Worm (Caenorhabditis elegans) whole organism, L1 larva: ENCODE data around the gene miro-1.
A peak's percentile ranks its signal among the peaks of the same experiment; 100 is the strongest.

Experiments
- C04F5.9 ChIP-seq: sonication (generic microtip); optimal IDR thresholded peaks from 2 replicates; lab custom pipeline; 2016; ENCODE audit warnings: missing genetic modification characterization, missing compliant biosample characterization
- C16A3.4 ChIP-seq: fragments of 150-350 bp; optimal IDR thresholded peaks from 2 replicates; lab custom pipeline; 2014; ENCODE audit warnings: missing biosample characterization, missing genetic modification characterization
- C34B4.2 ChIP-seq: sonication (generic microtip); optimal IDR thresholded peaks from 2 replicates; lab custom pipeline; 2017; ENCODE audit warnings: mild to moderate bottlenecking, missing genetic modification characterization, missing compliant biosample characterization
- Y116A8C.19 ChIP-seq: sonication (generic microtip); optimal IDR thresholded peaks from 2 replicates; lab custom pipeline; 2016; ENCODE audit warnings: missing compliant biosample characterization, missing genetic modification characterization, borderline replicate concordance
- aha-1 ChIP-seq: fragments of 150-350 bp; optimal IDR thresholded peaks from 2 replicates; lab custom pipeline; 2014; ENCODE audit warnings: missing biosample characterization, missing genetic modification characterization
- aly-2 ChIP-seq: fragments of 150-350 bp; optimal IDR thresholded peaks from 2 replicates; lab custom pipeline; 2014; ENCODE audit warnings: missing biosample characterization, missing genetic modification characterization
- ama-1 ChIP-seq: fragments of 150-350 bp; optimal IDR thresholded peaks from 2 replicates; lab custom pipeline; 2014
- blmp-1 ChIP-seq: fragments of 150-350 bp; optimal IDR thresholded peaks from 2 replicates; lab custom pipeline; 2014; ENCODE audit warnings: missing biosample characterization, missing genetic modification characterization
- ceh-8 ChIP-seq: fragments of 200-800 bp; sonication (Bioruptor generic); optimal IDR thresholded peaks from 2 replicates; lab custom pipeline; 2018; ENCODE audit warnings: mild to moderate bottlenecking, missing genetic modification characterization, moderate library complexity, missing compliant biosample characterization
- ceh-82 ChIP-seq, 3 experiments: fragments of 150-350 bp in 1 of 3; sonication (generic microtip) in 2 of 3; optimal IDR thresholded peaks; 2 replicates each; lab custom pipeline; 2014 to 2017; ENCODE audit warnings: missing biosample characterization in 3 of 3, missing genetic modification characterization in 3 of 3
- ceh-90 ChIP-seq: sonication (generic microtip); optimal IDR thresholded peaks from 2 replicates; lab custom pipeline; 2016; ENCODE audit warnings: missing genetic modification characterization, missing compliant biosample characterization
- efl-1 ChIP-seq, 4 experiments: fragments of 150-350 bp; optimal IDR thresholded peaks in 3 of 4; peaks in 1 of 4; 1 replicate in 1 of 4; 2 replicates in 3 of 4; lab custom pipeline; 2014; ENCODE audit warnings: missing biosample characterization in 2 of 4, missing genetic modification characterization in 2 of 4, missing genetic modification reagents in 2 of 4
- egl-13 ChIP-seq: sonication (generic microtip); optimal IDR thresholded peaks from 2 replicates; lab custom pipeline; 2016; ENCODE audit warnings: missing genotype, missing genetic modification reagents, missing genetic modification characterization, missing compliant biosample characterization
- ets-5 ChIP-seq: fragments of 200-800 bp; sonication (Bioruptor generic); IDR thresholded peaks from 2 replicates; pipeline ENCODE4 v1.3.6; 2022; ENCODE audit warnings: missing genetic modification characterization, missing compliant biosample characterization
- fkh-8 ChIP-seq: sonication (generic microtip); optimal IDR thresholded peaks from 2 replicates; lab custom pipeline; 2016; ENCODE audit warnings: mild to moderate bottlenecking, missing genetic modification characterization, missing compliant biosample characterization
- fos-1 ChIP-seq: fragments of 150-350 bp; optimal IDR thresholded peaks from 2 replicates; lab custom pipeline; 2014; ENCODE audit warnings: missing biosample characterization, missing genetic modification characterization
- grh-1 ChIP-seq: fragments of 200-800 bp; sonication (Bioruptor generic); IDR thresholded peaks from 2 replicates; pipeline ENCODE4 v1.3.6; 2022; ENCODE audit warnings: missing genetic modification reagents, missing genetic modification characterization, missing compliant biosample characterization
- hlh-17 ChIP-seq: fragments of 200-800 bp; sonication (Bioruptor generic); optimal IDR thresholded peaks from 2 replicates; lab custom pipeline; 2018; ENCODE audit warnings: missing genetic modification characterization, mild to moderate bottlenecking, missing compliant biosample characterization, moderate library complexity, borderline replicate concordance
- isw-1 ChIP-seq: fragments of 200-800 bp; sonication (Bioruptor generic); IDR thresholded peaks from 2 replicates; pipeline ENCODE4 v1.3.6; 2022; ENCODE audit warnings: missing genetic modification characterization, missing compliant biosample characterization
- lin-13 ChIP-seq: fragments of 150-350 bp; optimal IDR thresholded peaks from 2 replicates; lab custom pipeline; 2014; ENCODE audit warnings: missing biosample characterization, missing genetic modification reagents, missing genetic modification characterization
- lin-39 ChIP-seq: fragments of 150-350 bp; optimal IDR thresholded peaks from 2 replicates; lab custom pipeline; 2014; ENCODE audit warnings: missing biosample characterization, missing genetic modification reagents, missing genetic modification characterization
- mab-9 ChIP-seq: fragments of 200-800 bp; sonication (Bioruptor generic); IDR thresholded peaks from 2 replicates; pipeline ENCODE4 v1.3.6; 2022; ENCODE audit warnings: missing genetic modification reagents, missing genetic modification characterization, missing compliant biosample characterization
- mep-1 ChIP-seq: fragments of 150-350 bp; optimal IDR thresholded peaks from 2 replicates; lab custom pipeline; 2014; ENCODE audit warnings: missing biosample characterization, missing genetic modification characterization
- nhr-11 ChIP-seq: fragments of 150-350 bp; optimal IDR thresholded peaks from 2 replicates; lab custom pipeline; 2014; ENCODE audit warnings: missing biosample characterization, missing genetic modification characterization
- nhr-19 ChIP-seq: fragments of 200-800 bp; sonication (Bioruptor generic); conservative IDR thresholded peaks from 2 replicates; pipeline ENCODE4 v1.3.6; 2022; ENCODE audit warnings: missing genetic modification characterization, missing compliant biosample characterization
- nhr-20 ChIP-seq: sonication (generic microtip); optimal IDR thresholded peaks from 2 replicates; lab custom pipeline; 2016; ENCODE audit warnings: mild to moderate bottlenecking, missing genetic modification characterization, missing compliant biosample characterization
- nhr-237 ChIP-seq: fragments of 150-350 bp; optimal IDR thresholded peaks from 2 replicates; lab custom pipeline; 2014; ENCODE audit warnings: missing biosample characterization, missing genetic modification characterization
- nhr-28 ChIP-seq: fragments of 150-350 bp; optimal IDR thresholded peaks from 2 replicates; lab custom pipeline; 2014; ENCODE audit warnings: missing biosample characterization, missing genetic modification characterization
- nhr-47 ChIP-seq: sonication (generic microtip); optimal IDR thresholded peaks from 2 replicates; lab custom pipeline; 2016; ENCODE audit warnings: mild to moderate bottlenecking, missing genetic modification characterization, moderate library complexity, missing compliant biosample characterization
- nhr-77 ChIP-seq: fragments of 150-350 bp; optimal IDR thresholded peaks from 2 replicates; lab custom pipeline; 2014; ENCODE audit warnings: missing biosample characterization, missing genetic modification characterization
- nhr-85 ChIP-seq: sonication (generic microtip); peaks from one replicate; lab custom pipeline; 2016; ENCODE audit warnings: missing genetic modification characterization, inconsistent platforms, missing compliant biosample characterization
- pag-3 ChIP-seq: sonication (generic microtip); optimal IDR thresholded peaks from 2 replicates; lab custom pipeline; 2017; ENCODE audit warnings: missing genetic modification characterization, mild to moderate bottlenecking, missing compliant biosample characterization, antibody characterized with exemption, borderline replicate concordance; ENCODE audit not compliant: insufficient read depth
- pax-3 ChIP-seq: fragments of 200-800 bp; sonication (Bioruptor generic); optimal IDR thresholded peaks from 2 replicates; lab custom pipeline; 2018; ENCODE audit warnings: mild to moderate bottlenecking, missing genetic modification characterization, moderate library complexity, missing compliant biosample characterization
- pqm-1 ChIP-seq: sonication (generic microtip); optimal IDR thresholded peaks from 3 replicates; lab custom pipeline; 2017; ENCODE audit warnings: missing biosample characterization, missing genetic modification characterization
- rnt-1 ChIP-seq: sonication (generic microtip); optimal IDR thresholded peaks from 2 replicates; lab custom pipeline; 2016; ENCODE audit warnings: mild to moderate bottlenecking, missing genetic modification characterization, moderate library complexity, missing compliant biosample characterization
- skn-1 ChIP-seq: fragments of 150-350 bp; optimal IDR thresholded peaks from 2 replicates; lab custom pipeline; 2014; ENCODE audit warnings: missing biosample characterization, missing genetic modification characterization
- snu-23 ChIP-seq: sonication (generic microtip); optimal IDR thresholded peaks from 2 replicates; lab custom pipeline; 2016; ENCODE audit warnings: missing genetic modification characterization, missing compliant biosample characterization
- sox-4 ChIP-seq: sonication (generic microtip); optimal IDR thresholded peaks from 2 replicates; lab custom pipeline; 2016; ENCODE audit warnings: missing genetic modification characterization, missing compliant biosample characterization
- sptf-1 ChIP-seq: fragments of 150-350 bp; optimal IDR thresholded peaks from 2 replicates; lab custom pipeline; 2014; ENCODE audit warnings: missing biosample characterization, missing genetic modification characterization
- sup-37 ChIP-seq: fragments of 200-800 bp; sonication (Bioruptor generic); optimal IDR thresholded peaks from 2 replicates; lab custom pipeline; 2018; ENCODE audit warnings: mild to moderate bottlenecking, missing genetic modification characterization, missing compliant biosample characterization
- swsn-7 ChIP-seq: sonication (generic microtip); optimal IDR thresholded peaks from 2 replicates; lab custom pipeline; 2016; ENCODE audit warnings: missing genetic modification characterization, missing compliant biosample characterization
- tlp-1 ChIP-seq: fragments of 150-350 bp; optimal IDR thresholded peaks from 2 replicates; lab custom pipeline; 2014; ENCODE audit warnings: missing biosample characterization, missing genetic modification characterization
- unc-30 ChIP-seq: sonication (generic microtip); optimal IDR thresholded peaks from 2 replicates; lab custom pipeline; 2017; ENCODE audit warnings: missing biosample characterization, missing genetic modification characterization
- unc-62 ChIP-seq: fragments of 150-350 bp; optimal IDR thresholded peaks from 2 replicates; lab custom pipeline; 2014; ENCODE audit warnings: missing biosample characterization, missing genetic modification reagents, missing genetic modification characterization
- unc-86 ChIP-seq: sonication (generic microtip); optimal IDR thresholded peaks from 2 replicates; lab custom pipeline; 2016; ENCODE audit warnings: missing genetic modification characterization, missing compliant biosample characterization
- vab-15 ChIP-seq: sonication (generic microtip); optimal IDR thresholded peaks from 2 replicates; lab custom pipeline; 2017; ENCODE audit warnings: missing genotype, mild to moderate bottlenecking, missing genetic modification characterization, missing compliant biosample characterization
- ztf-4 ChIP-seq: fragments of 150-350 bp; optimal IDR thresholded peaks from 2 replicates; lab custom pipeline; 2014; ENCODE audit warnings: missing biosample characterization, missing genetic modification characterization

Gene miro-1

DNA sequence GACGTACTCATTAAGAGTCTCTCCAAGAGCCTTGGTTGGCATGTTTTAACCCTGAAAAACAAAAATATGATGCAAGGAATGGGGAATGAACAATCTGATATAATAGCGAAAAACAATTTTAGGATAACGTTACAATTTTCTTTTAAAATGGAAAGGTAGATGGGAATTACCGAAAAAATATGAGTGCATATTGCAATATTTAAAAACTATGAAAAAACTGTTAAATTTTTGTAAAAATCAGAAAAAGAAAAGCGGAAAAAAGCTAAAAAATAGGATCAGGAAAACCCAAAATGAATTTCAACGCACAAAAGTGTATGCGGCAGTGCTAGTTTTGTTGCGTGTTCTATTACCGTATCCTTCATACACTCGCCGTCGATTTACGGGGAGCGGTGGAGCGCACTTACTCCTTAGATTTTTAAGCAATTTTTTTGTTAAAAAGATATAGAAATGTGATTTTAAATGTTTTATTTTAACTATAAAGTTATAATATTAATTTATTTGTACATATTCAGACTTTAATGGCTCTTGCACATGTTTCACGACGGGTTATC, 34.2 kb upstream of the miro-1 start, which contains the start of the genes rpl-20 and Y17G9B.5 (continued):
- peak; percentile 73 for TF ChIP-seq hlh-17
- TF ChIP-seq Y116A8C.19 (tag; lab: Kevin White, UChicago), result peak; percentile 81
- TF ChIP-seq ceh-90 (tag; lab: Kevin White, UChicago), result peak; percentile 75
- peak; percentile 91 for TF ChIP-seq unc-30 (tag; lab: Kevin White, UChicago)
- TF ChIP-seq C16A3.4 (tag; lab: Kevin White, UChicago), result peak; percentile 100
- peak; percentile 99 for TF ChIP-seq skn-1 (tag; lab: Kevin White, UChicago)
- TF ChIP-seq sup-37 (GFP tag; lab: Kevin White, UChicago), result peak; percentile 100
- TF ChIP-seq blmp-1, result peak; percentile 94
- TF ChIP-seq ets-5 (GFP tag; lab: Robert Waterston, UW), result peak; percentile 100
- peak; percentile 100 for TF ChIP-seq ztf-4 (tag; lab: Kevin White, UChicago)
- peak; percentile 100 for TF ChIP-seq pax-3
- TF ChIP-seq rnt-1, result peak; percentile 99
- TF ChIP-seq egl-13 (tag; lab: Kevin White, UChicago), result peak; percentile 100
- peak; percentile 100 for TF ChIP-seq lin-13
- TF ChIP-seq unc-86 (tag; lab: Kevin White, UChicago), result peak; percentile 100
- TF ChIP-seq ceh-8 (GFP tag; lab: Kevin White, UChicago), result peak; percentile 100
- TF ChIP-seq swsn-7 (tag; lab: Kevin White, UChicago), result peak; percentile 100
- TF ChIP-seq nhr-11 (tag; lab: Kevin White, UChicago), result peak; percentile 98
- TF ChIP-seq pqm-1 (tag; lab: Kevin White, UChicago), result peak; percentile 88
- TF ChIP-seq efl-1 (optimal IDR thresholded peaks at IDR 0.05; lab: Kevin White, UChicago), result peak; percentile 97 to 98
- TF ChIP-seq efl-1 (GFP tag; optimal IDR thresholded peaks at IDR 0.05 in 1 of 2; lab: Kevin White, UChicago), result peak; percentile 91 to 99
- TF ChIP-seq ceh-82 (tag; optimal IDR thresholded peaks at IDR 0.05; lab: Kevin White, UChicago), result peak; percentile 100
- peak; percentile 96 for TF ChIP-seq unc-62
- peak; percentile 99 for TF ChIP-seq lin-39 (tag; lab: Kevin White, UChicago)
- no peak for TF ChIP-seq sptf-1 (tag; lab: Kevin White, UChicago)
- TF ChIP-seq aly-2, result peak; percentile 100
- peak; percentile 95 for TF ChIP-seq ama-1 (lab: Kevin White, UChicago)
- peak; percentile 100 for TF ChIP-seq grh-1 (GFP tag; lab: Robert Waterston, UW)
- TF ChIP-seq isw-1 (GFP tag; lab: Robert Waterston, UW), result peak; percentile 100
- peak; percentile 100 for TF ChIP-seq nhr-85 (tag; lab: Kevin White, UChicago)
- TF ChIP-seq nhr-237, result peak; percentile 99
- peak; percentile 98 for TF ChIP-seq sox-4 (tag; lab: Kevin White, UChicago)
- peak; percentile 100 for TF ChIP-seq mep-1 (tag; lab: Kevin White, UChicago)
- peak; percentile 82 for TF ChIP-seq nhr-28
- peak; percentile 100 for TF ChIP-seq nhr-47 (tag; lab: Kevin White, UChicago)
- peak; percentile 100 for TF ChIP-seq nhr-77 (tag; lab: Kevin White, UChicago)
- peak; percentile 97 for TF ChIP-seq vab-15 (tag; lab: Kevin White, UChicago)

- TF ChIP-seq aly-2, result no peak
- TF ChIP-seq C34B4.2 (tag; lab: Kevin White, UChicago), result peak; percentile 19
- TF ChIP-seq vab-15 (tag; lab: Kevin White, UChicago), result no peak
- 0 out of 2 replicates have a peak, but pooled peaks have one; percentile 35 for TF ChIP-seq mab-9 (GFP tag; lab: Robert Waterston, UW)
- TF ChIP-seq, all 84 proteins: peak for 2
These were observed 33.5 kb upstream of the miro-1 start for ce11 chrIV:4749155-4749554.

ce11 chrIV:4748408-4749105, 33.0 kb upstream of the miro-1 start, which contains the start of gene cyc-2.1:
TSS of gene cyc-2.1 (minus strand) at chrIV:4749012.
- TF ChIP-seq fos-1 (tag; lab: Kevin White, UChicago) (no peak), unc-62 (no peak), nhr-20 (tag; lab: Kevin White, UChicago) (peak; percentile 80), ceh-90 (tag; lab: Kevin White, UChicago) (no peak), fkh-8 (tag; lab: Kevin White, UChicago) (peak; percentile 71), C04F5.9 (no peak), pag-3 (no peak), rnt-1 (peak; percentile 59), nhr-237 (peak; percentile 34), pqm-1 (tag; lab: Kevin White, UChicago) (no peak), aha-1 (tag; lab: Kevin White, UChicago) (no peak), tlp-1 (tag; lab: Kevin White, UChicago) (no peak), vab-15 (tag; lab: Kevin White, UChicago) (no peak), swsn-7 (tag; lab: Kevin White, UChicago) (peak; percentile 59), ets-5 (GFP tag; lab: Robert Waterston, UW) (no peak), skn-1 (tag; lab: Kevin White, UChicago) (peak; percentile 29), nhr-19 (GFP tag; lab: Robert Waterston, UW) (peak; percentile 71), snu-23 (GFP tag; lab: Kevin White, UChicago) (peak; percentile 70), sox-4 (tag; lab: Kevin White, UChicago) (no peak)
